Worm (Caenorhabditis elegans) whole organism, L1 larva: ENCODE results near the gene pro-1.

Experiments
- C04F5.9 ChIP-seq: sonication (generic microtip); optimal IDR thresholded peaks from 2 replicates; lab custom pipeline; 2016; ENCODE audit warnings: missing genetic modification characterization, missing compliant biosample characterization
- C16A3.4 ChIP-seq: fragments of 150-350 bp; optimal IDR thresholded peaks from 2 replicates; lab custom pipeline; 2014; ENCODE audit warnings: missing biosample characterization, missing genetic modification characterization
- C34B4.2 ChIP-seq: sonication (generic microtip); optimal IDR thresholded peaks from 2 replicates; lab custom pipeline; 2017; ENCODE audit warnings: mild to moderate bottlenecking, missing genetic modification characterization, missing compliant biosample characterization
- F16B12.6 ChIP-seq: fragments of 150-350 bp; optimal IDR thresholded peaks from 2 replicates; lab custom pipeline; 2014; ENCODE audit warnings: missing biosample characterization, missing genetic modification characterization
- Y116A8C.19 ChIP-seq: sonication (generic microtip); optimal IDR thresholded peaks from 2 replicates; lab custom pipeline; 2016; ENCODE audit warnings: missing compliant biosample characterization, missing genetic modification characterization, borderline replicate concordance
- alr-1 ChIP-seq: fragments of 200-800 bp; sonication (Bioruptor generic); optimal IDR thresholded peaks from 2 replicates; lab custom pipeline; 2018; ENCODE audit warnings: borderline replicate concordance, mild to moderate bottlenecking, missing genetic modification characterization, missing compliant biosample characterization
- aly-2 ChIP-seq: fragments of 150-350 bp; optimal IDR thresholded peaks from 2 replicates; lab custom pipeline; 2014; ENCODE audit warnings: missing biosample characterization, missing genetic modification characterization
- ama-1 ChIP-seq: fragments of 150-350 bp; optimal IDR thresholded peaks from 2 replicates; lab custom pipeline; 2014
- blmp-1 ChIP-seq: fragments of 150-350 bp; optimal IDR thresholded peaks from 2 replicates; lab custom pipeline; 2014; ENCODE audit warnings: missing biosample characterization, missing genetic modification characterization
- ceh-63 ChIP-seq: fragments of 200-800 bp; sonication (Bioruptor generic); optimal IDR thresholded peaks from 2 replicates; lab custom pipeline; 2018; ENCODE audit warnings: mild to moderate bottlenecking, missing genetic modification characterization, missing compliant biosample characterization
- ceh-82 ChIP-seq, 3 experiments: fragments of 150-350 bp in 1 of 3; sonication (generic microtip) in 2 of 3; optimal IDR thresholded peaks; 2 replicates each; lab custom pipeline; 2014 to 2017; ENCODE audit warnings: missing biosample characterization in 3 of 3, missing genetic modification characterization in 3 of 3
- efl-1 ChIP-seq, 4 experiments: fragments of 150-350 bp; optimal IDR thresholded peaks in 3 of 4; peaks in 1 of 4; 1 replicate in 1 of 4; 2 replicates in 3 of 4; lab custom pipeline; 2014; ENCODE audit warnings: missing biosample characterization in 2 of 4, missing genetic modification characterization in 2 of 4, missing genetic modification reagents in 2 of 4
- egl-13 ChIP-seq: sonication (generic microtip); optimal IDR thresholded peaks from 2 replicates; lab custom pipeline; 2016; ENCODE audit warnings: missing genotype, missing genetic modification reagents, missing genetic modification characterization, missing compliant biosample characterization
- egl-27 ChIP-seq, 2 experiments: fragments of 150-350 bp in 1 of 2; sonication (generic microtip); optimal IDR thresholded peaks; 3 replicates each; lab custom pipeline; 2017 to 2018; ENCODE audit warnings: missing biosample characterization in 2 of 2, missing genetic modification characterization in 2 of 2, missing genetic modification reagents in 2 of 2
- elt-2 ChIP-seq: sonication (generic microtip); optimal IDR thresholded peaks from 2 replicates; lab custom pipeline; 2016; ENCODE audit warnings: missing genetic modification characterization, mild to moderate bottlenecking, inconsistent platforms, missing compliant biosample characterization, missing genetic modification reagents
- elt-3 ChIP-seq, 6 experiments: fragments of 150-350 bp in 1 of 6; sonication (generic microtip); optimal IDR thresholded peaks; 2 replicates each; lab custom pipeline; 2017 to 2018; ENCODE audit warnings: missing biosample characterization in 6 of 6, missing genetic modification characterization in 6 of 6, inconsistent platforms in 1 of 6
- ets-5 ChIP-seq: fragments of 200-800 bp; sonication (Bioruptor generic); IDR thresholded peaks from 2 replicates; pipeline ENCODE4 v1.3.6; 2022; ENCODE audit warnings: missing genetic modification characterization, missing compliant biosample characterization
- fkh-4 ChIP-seq: sonication (generic microtip); optimal IDR thresholded peaks from 2 replicates; lab custom pipeline; 2016; ENCODE audit warnings: missing compliant biosample characterization, missing genetic modification characterization, borderline replicate concordance
- fkh-8 ChIP-seq: sonication (generic microtip); optimal IDR thresholded peaks from 2 replicates; lab custom pipeline; 2016; ENCODE audit warnings: mild to moderate bottlenecking, missing genetic modification characterization, missing compliant biosample characterization
- grh-1 ChIP-seq: fragments of 200-800 bp; sonication (Bioruptor generic); IDR thresholded peaks from 2 replicates; pipeline ENCODE4 v1.3.6; 2022; ENCODE audit warnings: missing genetic modification reagents, missing genetic modification characterization, missing compliant biosample characterization
- hlh-17 ChIP-seq: fragments of 200-800 bp; sonication (Bioruptor generic); optimal IDR thresholded peaks from 2 replicates; lab custom pipeline; 2018; ENCODE audit warnings: missing genetic modification characterization, mild to moderate bottlenecking, missing compliant biosample characterization, moderate library complexity, borderline replicate concordance
- hpl-2 ChIP-seq: fragments of 150-350 bp; optimal IDR thresholded peaks from 2 replicates; lab custom pipeline; 2014; ENCODE audit warnings: missing biosample characterization, missing genetic modification reagents, missing genetic modification characterization
- irx-1 ChIP-seq: sonication (generic microtip); optimal IDR thresholded peaks from 2 replicates; lab custom pipeline; 2016; ENCODE audit warnings: missing genetic modification characterization, missing compliant biosample characterization
- isw-1 ChIP-seq: fragments of 200-800 bp; sonication (Bioruptor generic); IDR thresholded peaks from 2 replicates; pipeline ENCODE4 v1.3.6; 2022; ENCODE audit warnings: missing genetic modification characterization, missing compliant biosample characterization
- lin-13 ChIP-seq: fragments of 150-350 bp; optimal IDR thresholded peaks from 2 replicates; lab custom pipeline; 2014; ENCODE audit warnings: missing biosample characterization, missing genetic modification reagents, missing genetic modification characterization
- lin-15B ChIP-seq: fragments of 150-350 bp; sonication (generic microtip); optimal IDR thresholded peaks from 3 replicates; lab custom pipeline; 2014; ENCODE audit warnings: missing biosample characterization, missing genetic modification characterization
- lin-39 ChIP-seq: fragments of 150-350 bp; optimal IDR thresholded peaks from 2 replicates; lab custom pipeline; 2014; ENCODE audit warnings: missing biosample characterization, missing genetic modification reagents, missing genetic modification characterization
- lir-3 ChIP-seq: sonication (generic microtip); optimal IDR thresholded peaks from 2 replicates; lab custom pipeline; 2016; ENCODE audit warnings: mild to moderate bottlenecking, missing genetic modification characterization, moderate library complexity, missing compliant biosample characterization; ENCODE audit not compliant: poor library complexity
- lsy-2 ChIP-seq, 2 experiments: fragments of 150-350 bp; optimal IDR thresholded peaks; 2 replicates each; lab custom pipeline; 2014; ENCODE audit warnings: missing biosample characterization in 2 of 2, missing genetic modification characterization in 2 of 2
- mab-9 ChIP-seq: fragments of 200-800 bp; sonication (Bioruptor generic); IDR thresholded peaks from 2 replicates; pipeline ENCODE4 v1.3.6; 2022; ENCODE audit warnings: missing genetic modification reagents, missing genetic modification characterization, missing compliant biosample characterization
- mdl-1 ChIP-seq, 2 experiments: fragments of 150-350 bp; optimal IDR thresholded peaks; 2 replicates each; lab custom pipeline; 2014 to 2017; ENCODE audit warnings: missing biosample characterization in 2 of 2, missing genetic modification characterization in 2 of 2, inconsistent platforms in 1 of 2
- mef-2 ChIP-seq: fragments of 150-350 bp; optimal IDR thresholded peaks from 2 replicates; lab custom pipeline; 2014; ENCODE audit warnings: missing biosample characterization, missing genetic modification characterization
- nhr-11 ChIP-seq: fragments of 150-350 bp; optimal IDR thresholded peaks from 2 replicates; lab custom pipeline; 2014; ENCODE audit warnings: missing biosample characterization, missing genetic modification characterization
- nhr-12 ChIP-seq: sonication (generic microtip); optimal IDR thresholded peaks from 2 replicates; lab custom pipeline; 2017; ENCODE audit warnings: missing biosample characterization, missing genetic modification characterization
- nhr-237 ChIP-seq: fragments of 150-350 bp; optimal IDR thresholded peaks from 2 replicates; lab custom pipeline; 2014; ENCODE audit warnings: missing biosample characterization, missing genetic modification characterization
- nhr-28 ChIP-seq: fragments of 150-350 bp; optimal IDR thresholded peaks from 2 replicates; lab custom pipeline; 2014; ENCODE audit warnings: missing biosample characterization, missing genetic modification characterization
- nhr-76 ChIP-seq: sonication (generic microtip); optimal IDR thresholded peaks from 2 replicates; lab custom pipeline; 2017; ENCODE audit warnings: missing biosample characterization, missing genetic modification characterization
- nhr-85 ChIP-seq: sonication (generic microtip); peaks from one replicate; lab custom pipeline; 2016; ENCODE audit warnings: missing genetic modification characterization, inconsistent platforms, missing compliant biosample characterization
- pag-3 ChIP-seq: sonication (generic microtip); optimal IDR thresholded peaks from 2 replicates; lab custom pipeline; 2017; ENCODE audit warnings: missing genetic modification characterization, mild to moderate bottlenecking, missing compliant biosample characterization, antibody characterized with exemption, borderline replicate concordance; ENCODE audit not compliant: insufficient read depth
- pax-3 ChIP-seq: fragments of 200-800 bp; sonication (Bioruptor generic); optimal IDR thresholded peaks from 2 replicates; lab custom pipeline; 2018; ENCODE audit warnings: mild to moderate bottlenecking, missing genetic modification characterization, moderate library complexity, missing compliant biosample characterization
- pqm-1 ChIP-seq: sonication (generic microtip); optimal IDR thresholded peaks from 3 replicates; lab custom pipeline; 2017; ENCODE audit warnings: missing biosample characterization, missing genetic modification characterization
- rnt-1 ChIP-seq: sonication (generic microtip); optimal IDR thresholded peaks from 2 replicates; lab custom pipeline; 2016; ENCODE audit warnings: mild to moderate bottlenecking, missing genetic modification characterization, moderate library complexity, missing compliant biosample characterization
- sox-4 ChIP-seq: sonication (generic microtip); optimal IDR thresholded peaks from 2 replicates; lab custom pipeline; 2016; ENCODE audit warnings: missing genetic modification characterization, missing compliant biosample characterization
- sptf-1 ChIP-seq: fragments of 150-350 bp; optimal IDR thresholded peaks from 2 replicates; lab custom pipeline; 2014; ENCODE audit warnings: missing biosample characterization, missing genetic modification characterization
- sup-37 ChIP-seq: fragments of 200-800 bp; sonication (Bioruptor generic); optimal IDR thresholded peaks from 2 replicates; lab custom pipeline; 2018; ENCODE audit warnings: mild to moderate bottlenecking, missing genetic modification characterization, missing compliant biosample characterization
- swsn-7 ChIP-seq: sonication (generic microtip); optimal IDR thresholded peaks from 2 replicates; lab custom pipeline; 2016; ENCODE audit warnings: missing genetic modification characterization, missing compliant biosample characterization
- unc-130 ChIP-seq: fragments of 150-350 bp; optimal IDR thresholded peaks from 2 replicates; lab custom pipeline; 2017; ENCODE audit warnings: missing biosample characterization, missing genetic modification characterization, inconsistent platforms
- unc-62 ChIP-seq: fragments of 150-350 bp; optimal IDR thresholded peaks from 2 replicates; lab custom pipeline; 2014; ENCODE audit warnings: missing biosample characterization, missing genetic modification reagents, missing genetic modification characterization
- unc-98 ChIP-seq: fragments of 200-800 bp; sonication (Bioruptor generic); IDR thresholded peaks from 2 replicates; pipeline ENCODE4 v1.3.6; 2022; ENCODE audit warnings: missing genetic modification characterization, missing compliant biosample characterization
- xbp-1 ChIP-seq: sonication (generic microtip); optimal IDR thresholded peaks from 2 replicates; lab custom pipeline; 2016; ENCODE audit warnings: missing genetic modification characterization, missing compliant biosample characterization
- zag-1 ChIP-seq: fragments of 150-350 bp; optimal IDR thresholded peaks from 2 replicates; lab custom pipeline; 2014; ENCODE audit warnings: missing biosample characterization, missing genetic modification characterization
- zip-4 ChIP-seq: fragments of 200-800 bp; sonication (Bioruptor generic); optimal IDR thresholded peaks from 2 replicates; lab custom pipeline; 2018; ENCODE audit warnings: mild to moderate bottlenecking, missing genetic modification characterization, moderate library complexity, missing compliant biosample characterization
- ztf-11 ChIP-seq, 2 experiments: sonication (generic microtip); optimal IDR thresholded peaks; 2 replicates each; lab custom pipeline; 2016 to 2017; ENCODE audit warnings: missing genetic modification characterization in 2 of 2, missing biosample characterization in 1 of 2, missing compliant biosample characterization in 1 of 2
- ztf-4 ChIP-seq: fragments of 150-350 bp; optimal IDR thresholded peaks from 2 replicates; lab custom pipeline; 2014; ENCODE audit warnings: missing biosample characterization, missing genetic modification characterization

pro-1 gene

ce11 chrII:10554046-10554399 is 12.2 kb upstream of the pro-1 start:
- TF ChIP-seq fkh-8 (tag; lab: Kevin White, UChicago) (no peak), unc-130 (tag; lab: Kevin White, UChicago) (no peak), efl-1 (optimal IDR thresholded peaks at IDR 0.05; lab: Kevin White, UChicago) (no peak), efl-1 (GFP tag; optimal IDR thresholded peaks at IDR 0.05 in 1 of 2; lab: Kevin White, UChicago) (peak in 1 of 2 experiments; percentile 2), fkh-4 (tag; lab: Kevin White, UChicago) (no peak), zip-4 (no peak), elt-2 (tag; lab: Kevin White, UChicago) (no peak), pax-3 (tag; lab: Kevin White, UChicago) (no peak), rnt-1 (peak; percentile 17), egl-27 (tag; optimal IDR thresholded peaks at IDR 0.05; lab: Kevin White, UChicago) (no peak), xbp-1 (tag; lab: Kevin White, UChicago) (no peak), grh-1 (GFP tag; lab: Robert Waterston, UW) (no peak), unc-62 (GFP tag; lab: Kevin White, UChicago) (no peak), sptf-1 (tag; lab: Kevin White, UChicago) (no peak), C16A3.4 (tag; lab: Kevin White, UChicago) (peak; percentile 7), mdl-1 (tag; optimal IDR thresholded peaks at IDR 0.05; lab: Kevin White, UChicago) (no peak), nhr-28 (tag; lab: Kevin White, UChicago) (no peak), aly-2 (tag; lab: Kevin White, UChicago) (no peak), nhr-85 (tag; lab: Kevin White, UChicago) (peak; percentile 88), swsn-7 (tag; lab: Kevin White, UChicago) (peak; percentile 9), F16B12.6 (tag; lab: Kevin White, UChicago) (no peak), nhr-12 (no peak), isw-1 (no peak), alr-1 (tag; lab: Kevin White, UChicago) (no peak), lin-15B (no peak), sox-4 (tag; lab: Kevin White, UChicago) (no peak), lir-3 (tag; lab: Kevin White, UChicago) (no peak), ceh-63 (no peak), lin-13 (GFP tag; lab: Kevin White, UChicago) (peak; percentile 22), lin-39 (tag; lab: Kevin White, UChicago) (no peak), nhr-11 (tag; lab: Kevin White, UChicago) (no peak), zag-1 (tag; lab: Kevin White, UChicago) (no peak), pag-3 (tag; lab: Kevin White, UChicago) (no peak), lsy-2 (tag; optimal IDR thresholded peaks at IDR 0.05; lab: Kevin White, UChicago) (no peak), pqm-1 (tag; lab: Kevin White, UChicago) (no peak), ztf-4 (tag; lab: Kevin White, UChicago) (no peak), irx-1 (tag; lab: Kevin White, UChicago) (no peak), nhr-237 (tag; lab: Kevin White, UChicago) (no peak), hpl-2 (GFP tag; lab: Kevin White, UChicago) (no peak), Y116A8C.19 (no peak), egl-13 (no peak), mef-2 (tag; lab: Kevin White, UChicago) (no peak), C04F5.9 (tag; lab: Kevin White, UChicago) (no peak), C34B4.2 (tag; lab: Kevin White, UChicago) (no peak), elt-3 (tag; optimal IDR thresholded peaks at IDR 0.05; lab: Kevin White, UChicago) (no peak), ets-5 (GFP tag; lab: Robert Waterston, UW) (no peak), sup-37 (GFP tag; lab: Kevin White, UChicago) (no peak), ama-1 (lab: Kevin White, UChicago) (peak; percentile 34), unc-98 (no peak), blmp-1 (no peak), mab-9 (GFP tag; lab: Robert Waterston, UW) (no peak), nhr-76 (no peak), ztf-11 (tag; optimal IDR thresholded peaks at IDR 0.05; lab: Kevin White, UChicago) (peak in 1 of 2 experiments; percentile 79), hlh-17 (GFP tag; lab: Kevin White, UChicago) (no peak), ceh-82 (tag; optimal IDR thresholded peaks at IDR 0.05; lab: Kevin White, UChicago) (no peak)
